Worm (Caenorhabditis elegans) whole organism, L1 larva: Measurements from ENCODE around the gene crb-3.

Experiments
- F16B12.6 ChIP-seq: fragments of 150-350 bp; optimal IDR thresholded peaks from 2 replicates; lab custom pipeline; 2014; ENCODE audit warnings: missing biosample characterization, missing genetic modification characterization
- aha-1 ChIP-seq: fragments of 150-350 bp; optimal IDR thresholded peaks from 2 replicates; lab custom pipeline; 2014; ENCODE audit warnings: missing biosample characterization, missing genetic modification characterization
- ama-1 ChIP-seq: fragments of 150-350 bp; optimal IDR thresholded peaks from 2 replicates; lab custom pipeline; 2014
- ceh-63 ChIP-seq: fragments of 200-800 bp; sonication (Bioruptor generic); optimal IDR thresholded peaks from 2 replicates; lab custom pipeline; 2018; ENCODE audit warnings: mild to moderate bottlenecking, missing genetic modification characterization, missing compliant biosample characterization
- dsc-1 ChIP-seq: sonication (generic microtip); optimal IDR thresholded peaks from 2 replicates; lab custom pipeline; 2016; ENCODE audit warnings: mild to moderate bottlenecking, missing genetic modification characterization, missing compliant biosample characterization
- elt-2 ChIP-seq: sonication (generic microtip); optimal IDR thresholded peaks from 2 replicates; lab custom pipeline; 2016; ENCODE audit warnings: missing genetic modification characterization, mild to moderate bottlenecking, inconsistent platforms, missing compliant biosample characterization, missing genetic modification reagents
- fkh-10 ChIP-seq: sonication (generic microtip); optimal IDR thresholded peaks from 2 replicates; lab custom pipeline; 2017; ENCODE audit warnings: missing biosample characterization, missing genetic modification reagents, missing genetic modification characterization
- hpl-2 ChIP-seq: fragments of 150-350 bp; optimal IDR thresholded peaks from 2 replicates; lab custom pipeline; 2014; ENCODE audit warnings: missing biosample characterization, missing genetic modification reagents, missing genetic modification characterization
- lin-15B ChIP-seq: fragments of 150-350 bp; sonication (generic microtip); optimal IDR thresholded peaks from 3 replicates; lab custom pipeline; 2014; ENCODE audit warnings: missing biosample characterization, missing genetic modification characterization
- nhr-76 ChIP-seq: sonication (generic microtip); optimal IDR thresholded peaks from 2 replicates; lab custom pipeline; 2017; ENCODE audit warnings: missing biosample characterization, missing genetic modification characterization
- nhr-77 ChIP-seq: fragments of 150-350 bp; optimal IDR thresholded peaks from 2 replicates; lab custom pipeline; 2014; ENCODE audit warnings: missing biosample characterization, missing genetic modification characterization
- unc-98 ChIP-seq: fragments of 200-800 bp; sonication (Bioruptor generic); IDR thresholded peaks from 2 replicates; pipeline ENCODE4 v1.3.6; 2022; ENCODE audit warnings: missing genetic modification characterization, missing compliant biosample characterization
- vab-15 ChIP-seq: sonication (generic microtip); optimal IDR thresholded peaks from 2 replicates; lab custom pipeline; 2017; ENCODE audit warnings: missing genotype, mild to moderate bottlenecking, missing genetic modification characterization, missing compliant biosample characterization
- ztf-4 ChIP-seq: fragments of 150-350 bp; optimal IDR thresholded peaks from 2 replicates; lab custom pipeline; 2014; ENCODE audit warnings: missing biosample characterization, missing genetic modification characterization

Gene crb-3

ce11 chrX:9259552-9259951 lies 56.0 kb downstream of the crb-3 start, which contains the start of gene F18G5.1:
TSS of gene F18G5.1 (plus strand) at chrX:9259852.
- TF ChIP-seq nhr-76 (tag; lab: Kevin White, UChicago) = no peak
- TF ChIP-seq nhr-77 (tag; lab: Kevin White, UChicago) = no peak
- no peak for TF ChIP-seq unc-98
- no peak for TF ChIP-seq F16B12.6 (tag; lab: Kevin White, UChicago)
- TF ChIP-seq vab-15 (tag; lab: Kevin White, UChicago) = no peak
- TF ChIP-seq lin-15B (tag; lab: Kevin White, UChicago) = no peak
- no peak for TF ChIP-seq dsc-1 (tag; lab: Kevin White, UChicago)
- TF ChIP-seq hpl-2 = no peak
- no peak for TF ChIP-seq fkh-10 (GFP tag; lab: Kevin White, UChicago)
- TF ChIP-seq, all 84 proteins: peak for 0

ce11 chrX:9261626-9262189 lies 58.1 kb downstream of the crb-3 start:
- no peak for TF ChIP-seq ztf-4 (tag; lab: Kevin White, UChicago)
- peak; percentile 60 for TF ChIP-seq elt-2 (tag; lab: Kevin White, UChicago)
- TF ChIP-seq aha-1 = no peak
- peak; percentile 61 for TF ChIP-seq ama-1
- no peak for TF ChIP-seq ceh-63
